Worm (Caenorhabditis elegans) whole organism, late embryonic: ENCODE results near the gene ZC374.2.

Experiments
- C08G9.2 ChIP-seq: sonication (generic microtip); optimal IDR thresholded peaks from 2 replicates; lab custom pipeline; 2016; ENCODE audit warnings: mild to moderate bottlenecking, missing genetic modification characterization, moderate library complexity, missing compliant biosample characterization
- K02D7.2 ChIP-seq: sonication (generic microtip); optimal IDR thresholded peaks from 2 replicates; lab custom pipeline; 2017; ENCODE audit warnings: mild to moderate bottlenecking, missing genetic modification characterization, missing compliant biosample characterization
- T23F11.4 ChIP-seq: fragments of 200-800 bp; sonication (Bioruptor generic); optimal IDR thresholded peaks from 2 replicates; lab custom pipeline; 2018; ENCODE audit warnings: mild to moderate bottlenecking, missing genetic modification characterization, missing compliant biosample characterization
- ama-1 ChIP-seq: fragments of 150-350 bp; optimal IDR thresholded peaks from 2 replicates; lab custom pipeline; 2014
- ceh-31 ChIP-seq: sonication (generic microtip); optimal IDR thresholded peaks from 2 replicates; lab custom pipeline; 2016; ENCODE audit warnings: missing genetic modification characterization, missing compliant biosample characterization
- ceh-6 ChIP-seq: fragments of 200-800 bp; sonication (Bioruptor generic); optimal IDR thresholded peaks from 2 replicates; lab custom pipeline; 2018; ENCODE audit warnings: mild to moderate bottlenecking, missing genetic modification characterization, missing compliant biosample characterization
- gmeb-2 ChIP-seq: sonication (generic microtip); optimal IDR thresholded peaks from 2 replicates; lab custom pipeline; 2016; ENCODE audit warnings: missing genetic modification characterization, inconsistent platforms, missing compliant biosample characterization
- nfya-1 ChIP-seq: sonication (generic microtip); optimal IDR thresholded peaks from 2 replicates; lab custom pipeline; 2017; ENCODE audit warnings: missing genetic modification characterization, mild to moderate bottlenecking, missing compliant biosample characterization, antibody characterized with exemption, moderate library complexity
- nhr-11 ChIP-seq: fragments of 150-350 bp; optimal IDR thresholded peaks from 2 replicates; lab custom pipeline; 2014; ENCODE audit warnings: missing biosample characterization, missing genetic modification characterization
- pqm-1 ChIP-seq: sonication (generic microtip); optimal IDR thresholded peaks from 2 replicates; lab custom pipeline; 2016; ENCODE audit warnings: missing genetic modification characterization, missing compliant biosample characterization
- ref-2 ChIP-seq: sonication (generic microtip); optimal IDR thresholded peaks from 2 replicates; lab custom pipeline; 2016; ENCODE audit warnings: missing genetic modification characterization, missing compliant biosample characterization
- tbx-2 ChIP-seq: sonication (generic microtip); optimal IDR thresholded peaks from 2 replicates; lab custom pipeline; 2016; ENCODE audit warnings: missing genetic modification characterization, missing compliant biosample characterization
- unc-3 ChIP-seq, 2 experiments: fragments of 200-800 bp in 1 of 2; sonication (Bioruptor generic) in 1 of 2; sonication (generic microtip) in 1 of 2; conservative IDR thresholded peaks in 1 of 2; optimal IDR thresholded peaks in 1 of 2; 2 replicates each; pipeline versions ENCODE4 v1.3.6 to Lab custom; 2016 to 2022; ENCODE audit warnings: missing compliant biosample characterization in 2 of 2, missing genetic modification characterization in 2 of 2, missing genetic modification reagents in 1 of 2

ce11 chrX:10017975-10018654 is 29.1 kb downstream of the ZC374.2 start, which contains the start of gene F19C6.4:
- TF ChIP-seq T23F11.4: no peak
- no peak for TF ChIP-seq ref-2
- TF ChIP-seq ama-1: no peak
- TF ChIP-seq tbx-2 (tag; lab: Kevin White, UChicago): no peak
- TF ChIP-seq C08G9.2: no peak
- TF ChIP-seq gmeb-2 (tag; lab: Kevin White, UChicago): no peak
- TF ChIP-seq K02D7.2 (tag; lab: Kevin White, UChicago): no peak
- no peak for TF ChIP-seq pqm-1 (tag; lab: Kevin White, UChicago)
- no peak for TF ChIP-seq unc-3 (GFP tag; conservative IDR thresholded peaks at IDR 0.05; lab: Robert Waterston, UW)
- TF ChIP-seq unc-3 (tag; optimal IDR thresholded peaks at IDR 0.05; lab: Kevin White, UChicago): no peak
- no peak for TF ChIP-seq ceh-31 (tag; lab: Kevin White, UChicago)
- TF ChIP-seq ceh-6: no peak
- TF ChIP-seq nfya-1 (tag; lab: Kevin White, UChicago): no peak
- no peak for TF ChIP-seq nhr-11 (tag; lab: Kevin White, UChicago)
